Worm (Caenorhabditis elegans): ENCODE measurements around the gene srab-25.
A peak's percentile ranks its signal among the peaks of the same experiment; 100 is the strongest.

The srab-25 gene

ce11 chrV:1749053-1749452 is 8.1 kb upstream of the srab-25 start, which contains the start of gene ZK697.8:
TSS of gene ZK697.8 (minus strand) at chrV:1749153.
- TF ChIP-seq ekl-4 (GFP tag; IDR thresholded peaks at IDR 0.05) (no peak), ceh-27 (GFP tag; optimal IDR thresholded peaks at IDR 0.05) (no peak), ztf-3 (GFP tag; optimal IDR thresholded peaks at IDR 0.05) (no peak), akir-1 (GFP tag; optimal IDR thresholded peaks at IDR 0.05) (no peak), unc-130 (GFP tag; optimal IDR thresholded peaks at IDR 0.05) (no peak), rpc-1 (optimal IDR thresholded peaks at IDR 0.05) (no peak), rpc-1 (tag; optimal IDR thresholded peaks at IDR 0.05) (no peak), sptf-2 (GFP tag; optimal IDR thresholded peaks at IDR 0.05) (no peak), snpc-1.1 (tag; optimal IDR thresholded peaks at IDR 0.05; ENCODE audit: insufficient read depth) (no peak), Y56A3A.18 (GFP tag; IDR thresholded peaks at IDR 0.05) (no peak)

- TF ChIP-seq hmg-1.2 (GFP tag; IDR thresholded peaks at IDR 0.05) (peak; percentile 95), K11D2.4 (GFP tag; IDR thresholded peaks at IDR 0.05) (0 out of 2 replicates have a peak, but pooled peaks have one; percentile 36), ztf-26 (tag; optimal IDR thresholded peaks at IDR 0.05) (peak; percentile 26), xnd-1 (tag; optimal IDR thresholded peaks at IDR 0.05) (no peak), rpc-1 (optimal IDR thresholded peaks at IDR 0.05) (no peak), rpc-1 (tag; optimal IDR thresholded peaks at IDR 0.05) (no peak), C17E4.6 (GFP tag; IDR thresholded peaks at IDR 0.05) (no peak), attf-5 (GFP tag; optimal IDR thresholded peaks at IDR 0.05) (peak; percentile 65), Y53G8AR.9 (GFP tag; conservative IDR thresholded peaks at IDR 0.05) (no peak), ccch-3 (GFP tag; optimal IDR thresholded peaks at IDR 0.05) (no peak), atf-7 (tag; optimal IDR thresholded peaks at IDR 0.05) (peak; percentile 21), snpc-4 (GFP tag; optimal IDR thresholded peaks at IDR 0.05) (no peak), snpc-4 (tag; optimal IDR thresholded peaks at IDR 0.05) (peak in 1 of 4 experiments; percentile 19), repo-1 (tag; optimal IDR thresholded peaks at IDR 0.05) (no peak), mes-4 (tag; optimal IDR thresholded peaks at IDR 0.05) (no peak), aptf-3 (GFP tag; IDR thresholded peaks at IDR 0.05) (no peak), ceh-40 (GFP tag; IDR thresholded peaks at IDR 0.05) (no peak), F23B12.7 (tag; optimal IDR thresholded peaks at IDR 0.05; ENCODE audit: insufficient read depth) (peak; percentile 4), nhr-80 (tag; optimal IDR thresholded peaks at IDR 0.05) (peak; percentile 76), sptf-2 (GFP tag; optimal IDR thresholded peaks at IDR 0.05) (no peak), pbrm-1 (GFP tag; IDR thresholded peaks at IDR 0.05) (no peak), nfya-1 (tag; optimal IDR thresholded peaks at IDR 0.05; ENCODE audit: borderline replicate concordance, insufficient read depth) (no peak), lin-54 (GFP tag; optimal IDR thresholded peaks at IDR 0.05) (no peak), F57C9.4 (tag; optimal IDR thresholded peaks at IDR 0.05) (no peak), B0019.2 (GFP tag; conservative IDR thresholded peaks at IDR 0.05) (no peak), snpc-1.1 (tag; optimal IDR thresholded peaks at IDR 0.05; ENCODE audit: insufficient read depth) (no peak), ztf-22 (GFP tag; optimal IDR thresholded peaks at IDR 0.05) (no peak), nhr-90 (tag; optimal IDR thresholded peaks at IDR 0.05) (no peak), nhr-27 (tag; optimal IDR thresholded peaks at IDR 0.05) (no peak), B0336.3 (GFP tag; IDR thresholded peaks at IDR 0.05) (no peak), D2030.7 (GFP tag; IDR thresholded peaks at IDR 0.05) (no peak), zim-3 (tag; optimal IDR thresholded peaks at IDR 0.05) (no peak), ceh-27 (GFP tag; optimal IDR thresholded peaks at IDR 0.05) (peak; percentile 43), let-607 (tag; optimal IDR thresholded peaks at IDR 0.05) (peak in 1 of 2 experiments; percentile 59), F37B4.10 (GFP tag; IDR thresholded peaks at IDR 0.05) (no peak), Y56A3A.18 (GFP tag; IDR thresholded peaks at IDR 0.05) (no peak), aptf-2 (GFP tag; conservative IDR thresholded peaks at IDR 0.05) (no peak), bed-2 (GFP tag; IDR thresholded peaks at IDR 0.05) (no peak)
Observed at ce11 chrV:1743205-1743870, 2.4 kb upstream of the srab-25 start, which contains the start of gene nhr-256. TSS of gene nhr-256 (plus strand) at chrV:1743771.
